Fruit fly (Drosophila melanogaster) whole organism, embryonic: ENCODE data around the gene CG2182.

ENCODE experiments used
- Ada2b ChIP-seq: fragments of 200-800 bp; sonication (Bioruptor generic); IDR thresholded peaks from 2 replicates; pipeline ENCODE4 v1.3.6; 2022; ENCODE audit warnings: missing biosample characterization, missing genetic modification characterization
- CG10267 ChIP-seq: fragments of 200-800 bp; sonication (Bioruptor generic); optimal IDR thresholded peaks from 2 replicates; lab custom pipeline; 2018; ENCODE audit warnings: missing biosample characterization, mild to moderate bottlenecking, missing genetic modification characterization, moderate library complexity
- CG10366 ChIP-seq: fragments of 200-800 bp; sonication (Bioruptor generic); IDR thresholded peaks from 2 replicates; pipeline ENCODE4 v1.3.6; 2022; ENCODE audit warnings: missing biosample characterization, missing genetic modification characterization
- CG10431 ChIP-seq: fragments of 200-800 bp; sonication (Bioruptor generic); optimal IDR thresholded peaks from 3 replicates; lab custom pipeline; 2018; ENCODE audit warnings: missing biosample characterization, mild to moderate bottlenecking, missing genetic modification characterization
- CG10462 ChIP-seq: fragments of 200-800 bp; sonication (Bioruptor generic); optimal IDR thresholded peaks from 2 replicates; lab custom pipeline; 2016; ENCODE audit warnings: missing biosample characterization, missing genetic modification characterization
- CG10654 ChIP-seq: fragments of 200-800 bp; sonication (Bioruptor generic); optimal IDR thresholded peaks from 2 replicates; lab custom pipeline; 2016; ENCODE audit warnings: missing biosample characterization, missing genetic modification characterization
- CG11504 ChIP-seq: fragments of 200-800 bp; sonication (Bioruptor generic); optimal IDR thresholded peaks from 3 replicates; lab custom pipeline; 2019; ENCODE audit warnings: missing biosample characterization, mild to moderate bottlenecking, missing genetic modification characterization, moderate library complexity
- CG12219 ChIP-seq: fragments of 200-800 bp; sonication (Bioruptor generic); optimal IDR thresholded peaks from 3 replicates; lab custom pipeline; 2018; ENCODE audit warnings: missing biosample characterization, mild to moderate bottlenecking, missing genetic modification characterization
- CG13296 ChIP-seq: fragments of 200-800 bp; sonication (Bioruptor generic); optimal IDR thresholded peaks from 3 replicates; lab custom pipeline; 2018; ENCODE audit warnings: missing biosample characterization, mild to moderate bottlenecking, missing genetic modification characterization
- CG14860 ChIP-seq: fragments of 200-800 bp; sonication (Bioruptor generic); IDR thresholded peaks from 3 replicates; pipeline ENCODE4 v1.3.6; 2022; ENCODE audit warnings: missing biosample characterization, missing genetic modification characterization; ENCODE audit not compliant: partially characterized antibody
- CG14965 ChIP-seq: fragments of 200-800 bp; sonication (Bioruptor generic); optimal IDR thresholded peaks from 2 replicates; lab custom pipeline; 2016; ENCODE audit warnings: missing biosample characterization, missing genetic modification characterization, borderline replicate concordance
- CG1602 ChIP-seq: fragments of 200-800 bp; sonication (Bioruptor generic); optimal IDR thresholded peaks from 3 replicates; lab custom pipeline; 2016; ENCODE audit warnings: missing biosample characterization, missing genetic modification characterization
- CG2712 ChIP-seq: fragments of 200-800 bp; optimal IDR thresholded peaks from 3 replicates; lab custom pipeline; 2019; ENCODE audit warnings: missing biosample characterization, mild to moderate bottlenecking, missing genetic modification characterization, moderate library complexity
- CG30431 ChIP-seq: fragments of 200-800 bp; sonication (Bioruptor generic); optimal IDR thresholded peaks from 2 replicates; lab custom pipeline; 2017; ENCODE audit warnings: missing biosample characterization, missing genetic modification characterization
- CG3163 ChIP-seq: fragments of 200-800 bp; sonication (Bioruptor generic); optimal IDR thresholded peaks from 3 replicates; lab custom pipeline; 2016; ENCODE audit warnings: missing biosample characterization, missing genetic modification characterization
- CG34376 ChIP-seq: fragments of 200-800 bp; sonication (Bioruptor generic); optimal IDR thresholded peaks from 2 replicates; lab custom pipeline; 2018; ENCODE audit warnings: missing biosample characterization, mild to moderate bottlenecking, missing genetic modification characterization
- CG3726 ChIP-seq: fragments of 200-800 bp; sonication (Bioruptor generic); IDR thresholded peaks from 3 replicates; pipeline ENCODE4, ENCODE4 v1.3.6; 2022; ENCODE audit warnings: missing biosample characterization, missing genetic modification characterization
- CG4328 ChIP-seq: fragments of 200-800 bp; sonication (Bioruptor generic); optimal IDR thresholded peaks from 3 replicates; lab custom pipeline; 2017; ENCODE audit warnings: missing biosample characterization, missing genetic modification reagents, missing genetic modification characterization
- CG4820 ChIP-seq: fragments of 200-800 bp; sonication (Bioruptor generic); optimal IDR thresholded peaks from 3 replicates; lab custom pipeline; 2016; ENCODE audit warnings: missing biosample characterization, missing genetic modification characterization
- CG5953 ChIP-seq: fragments of 200-800 bp; sonication (Bioruptor generic); IDR thresholded peaks from 2 replicates; pipeline ENCODE4 v1.3.6; 2022; ENCODE audit warnings: missing biosample characterization, missing genetic modification characterization
- CG6683 ChIP-seq: fragments of 200-800 bp; sonication (Bioruptor generic); optimal IDR thresholded peaks from 2 replicates; lab custom pipeline; 2017; ENCODE audit warnings: missing biosample characterization, mild to moderate bottlenecking, missing genetic modification characterization, missing genetic modification reagents
- CG9215 ChIP-seq: fragments of 200-800 bp; sonication (Bioruptor generic); IDR thresholded peaks from 2 replicates; pipeline ENCODE4 v1.3.6; 2022; ENCODE audit warnings: missing biosample characterization, missing genetic modification characterization
- Fer1 ChIP-seq: fragments of 200-800 bp; sonication (Bioruptor generic); optimal IDR thresholded peaks from 2 replicates; lab custom pipeline; 2017; ENCODE audit warnings: missing biosample characterization, mild to moderate bottlenecking, missing genetic modification characterization
- HLH4C ChIP-seq: fragments of 200-800 bp; sonication (Bioruptor generic); IDR thresholded peaks from 3 replicates; pipeline ENCODE4 v1.3.6; 2022; ENCODE audit warnings: missing biosample characterization, missing genetic modification characterization; ENCODE audit not compliant: partially characterized antibody
- Poxn ChIP-seq: fragments of 200-800 bp; sonication (Bioruptor generic); IDR thresholded peaks from 2 replicates; pipeline ENCODE4 v1.3.6; 2022; ENCODE audit warnings: missing biosample characterization, missing genetic modification characterization
- Ravus ChIP-seq: fragments of 200-800 bp; sonication (Bioruptor generic); IDR thresholded peaks from 2 replicates; pipeline ENCODE4 v1.3.6; 2022; ENCODE audit warnings: missing biosample characterization, missing genetic modification characterization
- Sry-δ ChIP-seq: fragments of 200-800 bp; sonication (Bioruptor generic); optimal IDR thresholded peaks from 2 replicates; lab custom pipeline; 2016; ENCODE audit warnings: missing biosample characterization, missing genetic modification characterization
- Trl ChIP-seq, 3 experiments: fragments of >200 bp in 2 of 3; fragments of 200-800 bp in 1 of 3; sonication (Bioruptor generic) in 1 of 3; optimal IDR thresholded peaks; 2 replicates in 1 of 3; 3 replicates in 2 of 3; lab custom pipeline; 2016 to 2017; ENCODE audit warnings: missing biosample characterization in 1 of 3, missing genetic modification characterization in 1 of 3
- Xrp1 ChIP-seq: fragments of 200-800 bp; sonication (Bioruptor generic); IDR thresholded peaks from 2 replicates; pipeline ENCODE4 v1.3.6; 2022; ENCODE audit warnings: missing biosample characterization, missing genetic modification characterization
- ara ChIP-seq: fragments of 200-800 bp; sonication (Bioruptor generic); IDR thresholded peaks from 2 replicates; pipeline ENCODE4 v1.3.6; 2022; ENCODE audit warnings: missing biosample characterization, missing genetic modification characterization
- cg ChIP-seq: fragments of 200-800 bp; sonication (Bioruptor generic); optimal IDR thresholded peaks from 3 replicates; lab custom pipeline; 2019; ENCODE audit warnings: missing biosample characterization, mild to moderate bottlenecking, missing genetic modification characterization, moderate library complexity
- chn ChIP-seq: fragments of 200-800 bp; sonication (Bioruptor generic); optimal IDR thresholded peaks from 2 replicates; lab custom pipeline; 2016; ENCODE audit warnings: missing biosample characterization, missing genetic modification characterization
- croc ChIP-seq: fragments of 200-800 bp; sonication (Bioruptor generic); conservative IDR thresholded peaks from 3 replicates; pipeline ENCODE4 v1.3.6; 2022; ENCODE audit warnings: missing biosample characterization, missing genetic modification characterization
- crol ChIP-seq: fragments of 200-800 bp; sonication (Bioruptor generic); IDR thresholded peaks from 2 replicates; pipeline ENCODE4 v1.3.6; 2022; ENCODE audit warnings: missing biosample characterization, missing genetic modification characterization
- dm ChIP-seq: fragments of 200-800 bp; sonication (Bioruptor generic); optimal IDR thresholded peaks from 3 replicates; lab custom pipeline; 2016; ENCODE audit warnings: missing biosample characterization, missing genetic modification characterization
- dysf ChIP-seq: fragments of 200-800 bp; sonication (Bioruptor generic); IDR thresholded peaks from 3 replicates; pipeline ENCODE4 v1.3.6; 2022; ENCODE audit warnings: missing biosample characterization, missing genetic modification characterization
- gfzf ChIP-seq: fragments of 200-800 bp; sonication (Bioruptor generic); optimal IDR thresholded peaks from 2 replicates; lab custom pipeline; 2016; ENCODE audit warnings: missing biosample characterization, mild to moderate bottlenecking, missing genetic modification characterization, moderate library complexity
- gt ChIP-seq: fragments of 200-800 bp; sonication (Bioruptor generic); IDR thresholded peaks from 2 replicates; pipeline ENCODE4 v1.3.6; 2022; ENCODE audit warnings: missing biosample characterization, missing genetic modification characterization
- ind ChIP-seq: fragments of 200-800 bp; sonication (Bioruptor generic); optimal IDR thresholded peaks from 3 replicates; lab custom pipeline; 2016; ENCODE audit warnings: missing biosample characterization, missing genetic modification characterization
- insv ChIP-seq, 2 experiments: fragments of 200-800 bp; sonication (Bioruptor generic); optimal IDR thresholded peaks; 3 replicates each; lab custom pipeline; 2016 to 2018; ENCODE audit warnings: missing biosample characterization in 2 of 2, missing genetic modification characterization in 2 of 2
- jing ChIP-seq: fragments of 200-800 bp; sonication (Bioruptor generic); optimal IDR thresholded peaks from 2 replicates; lab custom pipeline; 2018; ENCODE audit warnings: missing biosample characterization, mild to moderate bottlenecking, missing genetic modification characterization
- jumu ChIP-seq: fragments of 200-800 bp; sonication (Bioruptor generic); optimal IDR thresholded peaks from 3 replicates; lab custom pipeline; 2016; ENCODE audit warnings: missing biosample characterization, missing genetic modification characterization
- lab ChIP-seq: fragments of 200-800 bp; sonication (Bioruptor generic); optimal IDR thresholded peaks from 3 replicates; lab custom pipeline; 2017; ENCODE audit warnings: missing biosample characterization, missing genetic modification characterization, mild to moderate bottlenecking, moderate library complexity, missing genetic modification reagents
- lilli ChIP-seq: fragments of 200-800 bp; sonication (Bioruptor generic); optimal IDR thresholded peaks from 3 replicates; lab custom pipeline; 2016; ENCODE audit warnings: missing biosample characterization, missing genetic modification characterization
- nom ChIP-seq: fragments of 200-800 bp; sonication (Bioruptor generic); optimal IDR thresholded peaks from 2 replicates; lab custom pipeline; 2017; ENCODE audit warnings: missing biosample characterization, missing genetic modification characterization, mild to moderate bottlenecking, moderate library complexity, missing genetic modification reagents
- p53 ChIP-seq: fragments of 200-800 bp; sonication (Bioruptor generic); optimal IDR thresholded peaks from 2 replicates; lab custom pipeline; 2016; ENCODE audit warnings: missing biosample characterization, missing genetic modification characterization
- ro ChIP-seq: fragments of 200-800 bp; sonication (Bioruptor generic); IDR thresholded peaks from 2 replicates; pipeline ENCODE4 v1.3.6; 2022; ENCODE audit warnings: missing biosample characterization, missing genetic modification characterization
- tll ChIP-seq, 2 experiments: fragments of 200-800 bp in 1 of 2; fragments of >200 bp in 1 of 2; sonication (Bioruptor generic) in 1 of 2; optimal IDR thresholded peaks; 2 replicates each; lab custom pipeline; 2017 to 2019; ENCODE audit warnings: missing biosample characterization in 2 of 2, missing genetic modification characterization in 2 of 2, mild to moderate bottlenecking in 1 of 2, moderate library complexity in 1 of 2
- usp ChIP-seq: fragments of >200 bp; optimal IDR thresholded peaks from 2 replicates; lab custom pipeline; 2017; ENCODE audit warnings: missing biosample characterization, missing genetic modification characterization
- zfh1 ChIP-seq: fragments of 200-800 bp; sonication (Bioruptor generic); IDR thresholded peaks from 3 replicates; pipeline ENCODE4 v1.3.6; 2022; ENCODE audit warnings: missing biosample characterization, missing genetic modification characterization

CG2182 gene

DNA sequence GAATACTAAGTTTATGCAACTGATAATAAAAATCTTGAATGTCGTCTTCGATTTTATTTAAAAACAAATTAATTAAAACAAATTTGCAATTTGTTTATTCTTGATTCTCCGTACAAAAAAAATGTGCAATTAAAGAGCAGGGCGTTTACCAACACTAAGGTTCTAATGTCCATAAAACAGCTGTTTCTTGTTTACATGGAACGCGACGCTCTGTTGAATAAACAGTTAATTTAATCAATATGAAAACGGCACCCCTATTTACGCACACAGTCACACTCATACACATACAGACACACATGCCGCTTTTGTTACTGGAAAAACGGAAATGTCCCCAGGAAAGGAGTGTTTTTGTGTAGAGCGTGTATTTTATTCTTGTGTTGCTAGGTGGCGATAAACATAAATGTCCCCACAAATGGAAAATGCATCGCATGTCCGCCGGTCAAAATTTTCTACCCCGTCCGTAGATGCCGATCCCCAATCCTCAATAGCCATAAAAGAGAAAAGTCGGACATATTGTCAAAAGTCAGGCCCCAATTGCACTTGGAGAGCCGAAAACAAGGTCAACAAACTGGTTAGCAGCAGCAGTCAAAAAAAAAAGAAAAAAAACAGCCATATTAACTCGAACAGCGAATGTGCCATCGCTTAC lies 36.6 kb downstream of the CG2182 start (continued):
- TF ChIP-seq insv (GFP tag; optimal IDR thresholded peaks at IDR 0.05; lab: Kevin White, UChicago) = peak in 1 of 2 experiments; percentile 82
- TF ChIP-seq CG9215 (GFP tag; lab: Robert Waterston, UW) = no peak
- no peak for TF ChIP-seq ara (GFP tag; lab: Robert Waterston, UW)
- TF ChIP-seq ro (GFP tag; lab: Robert Waterston, UW) = no peak
- TF ChIP-seq Xrp1 (GFP tag; lab: Robert Waterston, UW) = no peak
- TF ChIP-seq gfzf (GFP tag; lab: Kevin White, UChicago) = peak; percentile 9
- TF ChIP-seq lilli = peak; percentile 55
- TF ChIP-seq CG2712 (tag; lab: Kevin White, UChicago) = peak; percentile 66
- TF ChIP-seq Poxn = no peak
- peak; percentile 50 for TF ChIP-seq dm
- no peak for TF ChIP-seq usp
- peak; percentile 21 for TF ChIP-seq Sry-δ
- peak; percentile 92 for TF ChIP-seq lab (GFP tag; lab: Kevin White, UChicago)
- TF ChIP-seq CG6683 (GFP tag; lab: Kevin White, UChicago) = peak; percentile 70
- no peak for TF ChIP-seq Ada2b (GFP tag; lab: Robert Waterston, UW)
- TF ChIP-seq CG14965 = peak; percentile 45
- peak; percentile 64 for TF ChIP-seq CG3163 (GFP tag; lab: Kevin White, UChicago)
- peak; percentile 54 for TF ChIP-seq CG1602 (GFP tag; lab: Kevin White, UChicago)
- no peak for TF ChIP-seq gt (GFP tag; lab: Robert Waterston, UW)
- TF ChIP-seq croc (GFP tag; lab: Robert Waterston, UW) = no peak; the same call in 2 of the 3 replicates
- TF ChIP-seq CG10462 (GFP tag; lab: Kevin White, UChicago) = peak; percentile 64
- TF ChIP-seq crol = no peak
- no peak for TF ChIP-seq HLH4C (GFP tag; lab: Robert Waterston, UW)
- TF ChIP-seq CG30431 (GFP tag; lab: Kevin White, UChicago) = no peak
- no peak for TF ChIP-seq dysf (GFP tag; lab: Robert Waterston, UW)
- TF ChIP-seq CG10654 (GFP tag; lab: Kevin White, UChicago) = peak; percentile 74
- no peak for TF ChIP-seq CG10366 (GFP tag; lab: Robert Waterston, UW)
- TF ChIP-seq CG4328 (GFP tag; lab: Kevin White, UChicago) = peak; percentile 89
- peak; percentile 41 for TF ChIP-seq jumu (GFP tag; lab: Kevin White, UChicago)
- peak; percentile 68 for TF ChIP-seq nom
- TF ChIP-seq CG13296 = peak; percentile 84
- peak; percentile 75 for TF ChIP-seq CG12219 (GFP tag; lab: Kevin White, UChicago)
- no peak for TF ChIP-seq CG14860
- peak; percentile 81 for TF ChIP-seq Fer1 (GFP tag; lab: Kevin White, UChicago)
- TF ChIP-seq CG34376 (GFP tag; lab: Kevin White, UChicago) = peak; percentile 86
- TF ChIP-seq Ravus (GFP tag; lab: Robert Waterston, UW) = no peak
- peak; percentile 83 for TF ChIP-seq cg (GFP tag; lab: Kevin White, UChicago)
- peak; percentile 96 for TF ChIP-seq CG10431
- peak; percentile 52 for TF ChIP-seq chn (GFP tag; lab: Kevin White, UChicago)
- peak; percentile 97 for TF ChIP-seq CG10267 (tag; lab: Kevin White, UChicago)
- no peak for TF ChIP-seq CG5953 (GFP tag; lab: Robert Waterston, UW)
- TF ChIP-seq tll (GFP tag; optimal IDR thresholded peaks at IDR 0.05; lab: Kevin White, UChicago) = peak in 1 of 2 experiments; percentile 49
- peak; percentile 49 for TF ChIP-seq p53 (GFP tag; lab: Kevin White, UChicago)
- TF ChIP-seq zfh1 = no peak
- TF ChIP-seq Trl (optimal IDR thresholded peaks at IDR 0.05; lab: Kevin White, UChicago) = no peak
- peak; percentile 85 for TF ChIP-seq Trl (GFP tag; optimal IDR thresholded peaks at IDR 0.05; lab: Kevin White, UChicago)
- TF ChIP-seq CG11504 = peak; percentile 72
- TF ChIP-seq ind = no peak
- no peak for TF ChIP-seq CG3726
- peak; percentile 37 for TF ChIP-seq CG4820
- TF ChIP-seq jing (GFP tag; lab: Kevin White, UChicago) = no peak
